Worm (Caenorhabditis elegans) whole organism, mixed stage, embryonic: ENCODE measurements around the gene D1022.2.

ENCODE experiments used
- M03D4.4 ChIP-seq: sonication (generic microtip); optimal IDR thresholded peaks from 2 replicates; lab custom pipeline; 2017; ENCODE audit warnings: mild to moderate bottlenecking, missing genetic modification characterization, missing compliant biosample characterization
- bed-3 ChIP-seq: fragments of 200-800 bp; sonication (Bioruptor generic); optimal IDR thresholded peaks from 3 replicates; lab custom pipeline; 2018; ENCODE audit warnings: mild to moderate bottlenecking, missing genetic modification characterization, moderate library complexity, missing compliant biosample characterization
- blmp-1 ChIP-seq: fragments of 150-350 bp; optimal IDR thresholded peaks from 2 replicates; lab custom pipeline; 2014; ENCODE audit warnings: missing biosample characterization, missing genetic modification characterization
- ces-1 ChIP-seq: fragments of 150-350 bp; optimal IDR thresholded peaks from 2 replicates; lab custom pipeline; 2014; ENCODE audit warnings: missing biosample characterization, missing genetic modification reagents, missing genetic modification characterization
- drap-1 ChIP-seq: fragments of 200-800 bp; sonication (Bioruptor generic); optimal IDR thresholded peaks from 3 replicates; lab custom pipeline; 2018; ENCODE audit warnings: mild to moderate bottlenecking, missing genetic modification characterization, missing compliant biosample characterization
- elt-3 ChIP-seq: fragments of 150-350 bp; optimal IDR thresholded peaks from 2 replicates; lab custom pipeline; 2014; ENCODE audit warnings: missing biosample characterization, missing genetic modification characterization
- flh-1 ChIP-seq: fragments of 200-800 bp; sonication (Bioruptor generic); optimal IDR thresholded peaks from 2 replicates; lab custom pipeline; 2018; ENCODE audit warnings: mild to moderate bottlenecking, missing genetic modification characterization, moderate library complexity, missing compliant biosample characterization
- ham-2 ChIP-seq: fragments of 200-800 bp; sonication (Bioruptor generic); optimal IDR thresholded peaks from 2 replicates; lab custom pipeline; 2018; ENCODE audit warnings: mild to moderate bottlenecking, missing genetic modification characterization, missing compliant biosample characterization
- hlh-1 ChIP-seq: fragments of 150-350 bp; optimal IDR thresholded peaks from 2 replicates; lab custom pipeline; 2014; ENCODE audit warnings: missing biosample characterization, missing genetic modification reagents, missing genetic modification characterization
- lin-13 ChIP-seq: fragments of 150-350 bp; optimal IDR thresholded peaks from 2 replicates; lab custom pipeline; 2014; ENCODE audit warnings: missing biosample characterization, missing genetic modification characterization
- lin-32 ChIP-seq: fragments of 200-800 bp; sonication (Bioruptor generic); optimal IDR thresholded peaks from 2 replicates; lab custom pipeline; 2018; ENCODE audit warnings: mild to moderate bottlenecking, missing genetic modification characterization, missing compliant biosample characterization
- lsy-2 ChIP-seq: fragments of 150-350 bp; optimal IDR thresholded peaks from 2 replicates; lab custom pipeline; 2014; ENCODE audit warnings: missing biosample characterization, missing genetic modification characterization
- mab-5 ChIP-seq: fragments of 150-350 bp; optimal IDR thresholded peaks from 2 replicates; lab custom pipeline; 2014; ENCODE audit warnings: missing biosample characterization, missing genetic modification characterization
- mep-1 ChIP-seq: fragments of 150-350 bp; optimal IDR thresholded peaks from 2 replicates; lab custom pipeline; 2017; ENCODE audit warnings: missing biosample characterization, missing genetic modification reagents, missing genetic modification characterization, inconsistent platforms
- mls-2 ChIP-seq: sonication (generic microtip); optimal IDR thresholded peaks from 2 replicates; lab custom pipeline; 2016; ENCODE audit warnings: mild to moderate bottlenecking, missing genetic modification characterization, moderate library complexity, missing compliant biosample characterization
- nhr-12 ChIP-seq: fragments of 150-350 bp; optimal IDR thresholded peaks from 2 replicates; lab custom pipeline; 2014; ENCODE audit warnings: missing biosample characterization, missing genetic modification characterization
- nhr-2 ChIP-seq: fragments of 150-350 bp; optimal IDR thresholded peaks from 2 replicates; lab custom pipeline; 2014; ENCODE audit warnings: missing biosample characterization, missing genetic modification characterization
- nhr-28 ChIP-seq: fragments of 150-350 bp; optimal IDR thresholded peaks from 2 replicates; lab custom pipeline; 2014; ENCODE audit warnings: missing biosample characterization, missing genetic modification characterization
- nhr-76 ChIP-seq: sonication (generic microtip); optimal IDR thresholded peaks from 2 replicates; lab custom pipeline; 2017; ENCODE audit warnings: missing biosample characterization, missing genetic modification characterization
- pha-4 ChIP-seq: fragments of 150-350 bp; optimal IDR thresholded peaks from 2 replicates; lab custom pipeline; 2018; ENCODE audit warnings: missing biosample characterization, missing genetic modification reagents, missing genetic modification characterization
- sem-2 ChIP-seq: fragments of 200-800 bp; sonication (Bioruptor generic); optimal IDR thresholded peaks from 2 replicates; lab custom pipeline; 2018; ENCODE audit warnings: mild to moderate bottlenecking, missing genetic modification characterization, missing compliant biosample characterization
- snpc-4 ChIP-seq: fragments of 150-350 bp; optimal IDR thresholded peaks from 2 replicates; lab custom pipeline; 2014; ENCODE audit warnings: missing biosample characterization, missing genetic modification characterization
- sptf-1 ChIP-seq: sonication (generic microtip); optimal IDR thresholded peaks from 2 replicates; lab custom pipeline; 2017; ENCODE audit warnings: mild to moderate bottlenecking, missing genetic modification characterization, moderate library complexity, missing compliant biosample characterization
- tbx-8 ChIP-seq: fragments of 200-800 bp; sonication (Bioruptor generic); optimal IDR thresholded peaks from 2 replicates; lab custom pipeline; 2018; ENCODE audit warnings: mild to moderate bottlenecking, missing genetic modification characterization, moderate library complexity, missing compliant biosample characterization
- unc-120 ChIP-seq: sonication (generic microtip); optimal IDR thresholded peaks from 2 replicates; lab custom pipeline; 2017; ENCODE audit warnings: missing genetic modification characterization, missing compliant biosample characterization; ENCODE audit not compliant: poor library complexity, severe bottlenecking
- unc-39 ChIP-seq: fragments of 150-350 bp; optimal IDR thresholded peaks from 2 replicates; lab custom pipeline; 2014; ENCODE audit warnings: missing biosample characterization, missing genetic modification characterization
- unc-62 ChIP-seq: fragments of 150-350 bp; optimal IDR thresholded peaks from 2 replicates; lab custom pipeline; 2014; ENCODE audit warnings: missing biosample characterization, missing genetic modification reagents, missing genetic modification characterization
- zip-8 ChIP-seq: fragments of 150-350 bp; optimal IDR thresholded peaks from 2 replicates; lab custom pipeline; 2014; ENCODE audit warnings: missing biosample characterization, missing genetic modification characterization
- ztf-11 ChIP-seq: fragments of 150-350 bp; optimal IDR thresholded peaks from 2 replicates; lab custom pipeline; 2014; ENCODE audit warnings: missing biosample characterization, missing genetic modification characterization

The D1022.2 gene

ce11 chrII:7459205-7459604 is at the start of gene D1022.2:
TSS of gene D1022.2 (plus strand) at chrII:7459505.
- TF ChIP-seq nhr-12 (no peak), drap-1 (GFP tag; lab: Kevin White, UChicago) (no peak), snpc-4 (tag; lab: Kevin White, UChicago) (no peak), zip-8 (tag; lab: Kevin White, UChicago) (no peak), lin-32 (no peak), ztf-11 (tag; lab: Kevin White, UChicago) (no peak), mep-1 (tag; lab: Kevin White, UChicago) (no peak), elt-3 (tag; lab: Kevin White, UChicago) (no peak), sem-2 (GFP tag; lab: Kevin White, UChicago) (no peak), ces-1 (GFP tag; lab: Kevin White, UChicago) (no peak), unc-120 (tag; lab: Kevin White, UChicago) (no peak), nhr-28 (tag; lab: Kevin White, UChicago) (no peak), unc-39 (tag; lab: Kevin White, UChicago) (no peak), mab-5 (tag; lab: Kevin White, UChicago) (no peak)

ce11 chrII:7411930-7412329 is 47.4 kb upstream of the D1022.2 start, which contains the start of gene K02A2.5:
TSS of gene K02A2.5 (minus strand) at chrII:7412030.
- TF ChIP-seq tbx-8 (GFP tag; lab: Kevin White, UChicago) (no peak), mls-2 (tag; lab: Kevin White, UChicago) (no peak), ham-2 (no peak), M03D4.4 (no peak), snpc-4 (tag; lab: Kevin White, UChicago) (no peak), hlh-1 (tag; lab: Kevin White, UChicago) (no peak), lin-13 (tag; lab: Kevin White, UChicago) (no peak), lin-32 (no peak), nhr-28 (tag; lab: Kevin White, UChicago) (no peak), nhr-76 (tag; lab: Kevin White, UChicago) (no peak), pha-4 (tag; lab: Kevin White, UChicago) (no peak)

ce11 chrII:7413275-7413674 is 46.0 kb upstream of the D1022.2 start:
- TF ChIP-seq bed-3 (GFP tag; lab: Kevin White, UChicago), result no peak
- TF ChIP-seq mls-2 (tag; lab: Kevin White, UChicago), result no peak
- no peak for TF ChIP-seq ham-2
- no peak for TF ChIP-seq nhr-76 (tag; lab: Kevin White, UChicago)
- no peak for TF ChIP-seq pha-4 (tag; lab: Kevin White, UChicago)
- TF ChIP-seq flh-1, result no peak
- no peak for TF ChIP-seq unc-62 (GFP tag; lab: Kevin White, UChicago)
- no peak for TF ChIP-seq mab-5 (tag; lab: Kevin White, UChicago)
- no peak for TF ChIP-seq drap-1 (GFP tag; lab: Kevin White, UChicago)
- TF ChIP-seq elt-3 (tag; lab: Kevin White, UChicago), result no peak
- no peak for TF ChIP-seq nhr-12
- no peak for TF ChIP-seq ztf-11 (tag; lab: Kevin White, UChicago)

- no peak for TF ChIP-seq ces-1 (GFP tag; lab: Kevin White, UChicago)
- TF ChIP-seq tbx-8 (GFP tag; lab: Kevin White, UChicago), result no peak
- TF ChIP-seq nhr-2 (tag; lab: Kevin White, UChicago), result no peak
- no peak for TF ChIP-seq M03D4.4
- no peak for TF ChIP-seq unc-120 (tag; lab: Kevin White, UChicago)
- TF ChIP-seq lin-32, result no peak
- no peak for TF ChIP-seq elt-3 (tag; lab: Kevin White, UChicago)
- no peak for TF ChIP-seq drap-1 (GFP tag; lab: Kevin White, UChicago)
- no peak for TF ChIP-seq lin-13 (tag; lab: Kevin White, UChicago)
- TF ChIP-seq pha-4 (tag; lab: Kevin White, UChicago), result no peak
- no peak for TF ChIP-seq lsy-2 (tag; lab: Kevin White, UChicago)
- no peak for TF ChIP-seq ztf-11 (tag; lab: Kevin White, UChicago)
- no peak for TF ChIP-seq unc-62 (GFP tag; lab: Kevin White, UChicago)
Measured at ce11 chrII:7413764-7414163, 45.5 kb upstream of the D1022.2 start.

ce11 chrII:7419563-7419962 is 39.7 kb upstream of the D1022.2 start:
- TF ChIP-seq nhr-2 (tag; lab: Kevin White, UChicago) (no peak), blmp-1 (tag; lab: Kevin White, UChicago) (no peak), lin-32 (no peak), sptf-1 (no peak), nhr-12 (no peak), elt-3 (tag; lab: Kevin White, UChicago) (no peak), nhr-76 (tag; lab: Kevin White, UChicago) (no peak)
- TF ChIP-seq, all 35 proteins: peak for 0
